Worm (Caenorhabditis elegans): ENCODE measurements around the gene F36A4.4.

Gene F36A4.4

ce11 chrIV:4284020-4284419, 16.6 kb downstream of the F36A4.4 start, which contains the start of gene F15E6.6:
F15E6.6 (minus strand) TSS chrIV:4284120.
- TF ChIP-seq alr-1 (tag; optimal IDR thresholded peaks at IDR 0.05), result no peak
- TF ChIP-seq elt-3 (tag; optimal IDR thresholded peaks at IDR 0.05), result no peak

ce11 chrIV:4284989-4285388, 17.6 kb downstream of the F36A4.4 start:
- TF ChIP-seq nhr-6 (tag; optimal IDR thresholded peaks at IDR 0.05), result no peak
- TF ChIP-seq fos-1 (tag; optimal IDR thresholded peaks at IDR 0.05), result peak; percentile 89
- no peak for TF ChIP-seq F13H6.1 (tag; optimal IDR thresholded peaks at IDR 0.05)
- TF ChIP-seq gmeb-1 (tag; optimal IDR thresholded peaks at IDR 0.05), result peak; percentile 13
- no peak for TF ChIP-seq peb-1 (tag; optimal IDR thresholded peaks at IDR 0.05)
- no peak for TF ChIP-seq blmp-1 (tag; optimal IDR thresholded peaks at IDR 0.05; ENCODE audit: insufficient read depth)
- TF ChIP-seq nhr-129 (tag; optimal IDR thresholded peaks at IDR 0.05), result no peak
- TF ChIP-seq sma-3 (GFP tag; optimal IDR thresholded peaks at IDR 0.05), result no peak
- no peak for TF ChIP-seq unc-55 (GFP tag; optimal IDR thresholded peaks at IDR 0.05)
- no peak for TF ChIP-seq sem-4 (tag; optimal IDR thresholded peaks at IDR 0.05)
- TF ChIP-seq nhr-25 (tag; optimal IDR thresholded peaks at IDR 0.05), result no peak
- no peak for TF ChIP-seq nhr-237 (tag; optimal IDR thresholded peaks at IDR 0.05)
- TF ChIP-seq skn-1 (tag; optimal IDR thresholded peaks at IDR 0.05), result peak; percentile 8

DNA sequence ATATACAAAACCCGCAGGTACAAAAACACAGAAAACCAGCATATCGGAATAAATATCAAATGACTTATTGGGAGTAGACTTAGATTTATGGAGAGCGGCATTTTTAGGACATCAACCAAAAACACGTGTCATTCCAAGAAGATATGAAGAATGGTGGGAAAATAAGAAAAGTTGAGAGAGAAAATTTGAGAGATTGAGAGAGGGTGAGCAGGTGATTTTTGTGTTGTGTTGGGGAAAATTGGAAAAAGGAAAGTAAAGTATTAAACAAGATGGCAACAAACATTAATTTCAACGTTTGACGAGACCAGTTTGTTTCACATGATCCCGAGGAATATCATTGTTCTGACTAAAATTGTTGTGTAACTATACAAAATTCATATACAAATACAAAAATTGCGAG, 20.9 kb downstream of the F36A4.4 start, which contains the start of gene srv-4:
TSS of gene srv-4 (minus strand) at position 101 of the 400 bp plus-strand sequence.
- TF ChIP-seq egl-27 (tag; optimal IDR thresholded peaks at IDR 0.05) (no peak), crh-2 (tag; optimal IDR thresholded peaks at IDR 0.05) (no peak), dmd-4 (tag; optimal IDR thresholded peaks at IDR 0.05) (no peak), ceh-82 (tag; optimal IDR thresholded peaks at IDR 0.05) (no peak), lin-39 (tag; optimal IDR thresholded peaks at IDR 0.05) (no peak), unc-62 (GFP tag; optimal IDR thresholded peaks at IDR 0.05) (no peak), sem-4 (tag; optimal IDR thresholded peaks at IDR 0.05) (no peak), gmeb-1 (tag; optimal IDR thresholded peaks at IDR 0.05) (no peak), sma-9 (GFP tag; optimal IDR thresholded peaks at IDR 0.05) (no peak), sma-9 (tag; optimal IDR thresholded peaks at IDR 0.05) (no peak), lin-11 (tag; optimal IDR thresholded peaks at IDR 0.05) (no peak)

- no peak for TF ChIP-seq nhr-23 (tag; optimal IDR thresholded peaks at IDR 0.05)
- TF ChIP-seq sem-4 (tag; optimal IDR thresholded peaks at IDR 0.05), result no peak
- no peak for TF ChIP-seq mdl-1 (tag; optimal IDR thresholded peaks at IDR 0.05)
- TF ChIP-seq ztf-11 (tag; optimal IDR thresholded peaks at IDR 0.05), result no peak
- no peak for TF ChIP-seq lsy-2 (tag; optimal IDR thresholded peaks at IDR 0.05)
- no peak for TF ChIP-seq lin-11 (tag; optimal IDR thresholded peaks at IDR 0.05)
- TF ChIP-seq zag-1 (tag; optimal IDR thresholded peaks at IDR 0.05), result no peak
These were observed 21.8 kb downstream of the F36A4.4 start, which contains the start of gene F15E6.5 for ce11 chrIV:4289267-4289666. F15E6.5 (plus strand) TSS chrIV:4289567.

- TF ChIP-seq dmd-4 (tag; optimal IDR thresholded peaks at IDR 0.05) (no peak), egl-27 (tag; optimal IDR thresholded peaks at IDR 0.05) (no peak), ZK546.5 (tag; optimal IDR thresholded peaks at IDR 0.05) (no peak), sma-3 (GFP tag; optimal IDR thresholded peaks at IDR 0.05) (no peak), mbf-1 (tag; optimal IDR thresholded peaks at IDR 0.05) (no peak), R02D3.7 (tag; optimal IDR thresholded peaks at IDR 0.05) (no peak), lin-13 (GFP tag; optimal IDR thresholded peaks at IDR 0.05) (no peak), sma-9 (GFP tag; optimal IDR thresholded peaks at IDR 0.05) (peak; percentile 23), sma-9 (tag; optimal IDR thresholded peaks at IDR 0.05) (no peak)
These were observed 23.1 kb downstream of the F36A4.4 start, which contains the start of gene dct-7 for ce11 chrIV:4290472-4290871. dct-7 (minus strand) TSS chrIV:4290572.

DNA sequence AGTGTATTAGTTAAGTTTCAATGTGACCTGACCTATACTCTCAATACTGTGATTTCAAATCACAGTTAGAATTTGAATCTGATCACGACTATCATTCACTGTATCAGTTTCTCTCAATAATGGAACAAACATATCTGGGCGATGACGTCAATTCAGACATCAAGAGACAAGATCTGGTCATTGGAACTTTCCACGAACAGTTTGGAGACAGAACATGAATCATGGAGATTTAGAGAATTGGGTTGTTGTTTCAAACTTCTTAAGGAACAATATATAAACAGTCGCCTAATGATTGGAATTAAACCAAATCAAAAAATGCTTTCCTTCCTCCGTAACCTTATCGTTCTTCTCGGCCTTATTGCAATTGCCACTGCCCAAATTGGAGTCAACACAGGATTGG, 23.8 kb downstream of the F36A4.4 start, which contains the start of gene F15E6.4:
TSS of gene F15E6.4 (plus strand) at position 301 of the 400 bp plus-strand sequence.
- no peak for TF ChIP-seq nhr-11 (tag; optimal IDR thresholded peaks at IDR 0.05)
- TF ChIP-seq alr-1 (tag; optimal IDR thresholded peaks at IDR 0.05), result no peak
- no peak for TF ChIP-seq snpc-4 (tag; optimal IDR thresholded peaks at IDR 0.05)
- no peak for TF ChIP-seq lsy-2 (tag; optimal IDR thresholded peaks at IDR 0.05)
- TF ChIP-seq unc-39 (tag; optimal IDR thresholded peaks at IDR 0.05), result no peak
- TF ChIP-seq sem-4 (tag; optimal IDR thresholded peaks at IDR 0.05), result no peak
